Fruit fly (Drosophila melanogaster) whole organism: ENCODE measurements around the gene tal-AA.
A peak's percentile ranks its signal among the peaks of the same experiment; 100 is the strongest.

Source experiments
- CG8478 ChIP-seq: fragments of >200 bp; optimal IDR thresholded peaks from 2 replicates; lab custom pipeline; 2018; ENCODE audit warnings: inconsistent platforms
- Dll ChIP-seq: fragments of >200 bp; optimal IDR thresholded peaks from 2 replicates; lab custom pipeline; 2017
- EcR ChIP-seq, 2 experiments: fragments of >200 bp; optimal IDR thresholded peaks; 2 replicates each; lab custom pipeline; 2017; ENCODE audit warnings: missing biosample characterization in 2 of 2, missing genetic modification characterization in 2 of 2, missing genetic modification reagents in 2 of 2
- pan ChIP-seq: fragments of >200 bp; optimal IDR thresholded peaks from 2 replicates; lab custom pipeline; 2017
- psq ChIP-seq: fragments of >200 bp; optimal IDR thresholded peaks from 2 replicates; lab custom pipeline; 2017
- usp ChIP-seq: fragments of >200 bp; optimal IDR thresholded peaks from 2 replicates; lab custom pipeline; 2017; ENCODE audit warnings: missing biosample characterization, missing genetic modification characterization, mixed read lengths

tal-AA gene

dm6 chr3R:13807330-13807729, 5.6 kb upstream of the tal-AA start:
- TF ChIP-seq Dll (lab: Kevin White, UChicago) (no peak), usp (GFP tag; lab: Kevin White, UChicago) (no peak), pan (no peak), EcR (GFP tag; optimal IDR thresholded peaks at IDR 0.05; lab: Kevin White, UChicago) (peak; percentile 61 to 99)

- TF ChIP-seq CG8478 (lab: Kevin White, UChicago) (no peak), psq (lab: Kevin White, UChicago) (no peak), Dll (lab: Kevin White, UChicago) (no peak), pan (no peak), EcR (GFP tag; optimal IDR thresholded peaks at IDR 0.05; lab: Kevin White, UChicago) (no peak), usp (GFP tag; lab: Kevin White, UChicago) (no peak)
These were observed 5.0 kb upstream of the tal-AA start for dm6 chr3R:13807906-13808305.

- TF ChIP-seq EcR (GFP tag; optimal IDR thresholded peaks at IDR 0.05; lab: Kevin White, UChicago) (peak in 1 of 2 experiments; percentile 14), usp (GFP tag; lab: Kevin White, UChicago) (no peak), Dll (lab: Kevin White, UChicago) (no peak)
These were observed 3.6 kb upstream of the tal-AA start for dm6 chr3R:13809261-13809660.

- TF ChIP-seq psq (lab: Kevin White, UChicago) (no peak), Dll (lab: Kevin White, UChicago) (no peak), EcR (GFP tag; optimal IDR thresholded peaks at IDR 0.05; lab: Kevin White, UChicago) (no peak), CG8478 (lab: Kevin White, UChicago) (no peak), usp (GFP tag; lab: Kevin White, UChicago) (no peak), pan (no peak)
These were observed 2.6 kb upstream of the tal-AA start for dm6 chr3R:13810308-13810707.

dm6 chr3R:13811737-13812136, 1.2 kb upstream of the tal-AA start:
- TF ChIP-seq EcR (GFP tag; optimal IDR thresholded peaks at IDR 0.05; lab: Kevin White, UChicago) (no peak), pan (no peak), Dll (lab: Kevin White, UChicago) (no peak), psq (lab: Kevin White, UChicago) (no peak), usp (GFP tag; lab: Kevin White, UChicago) (no peak), CG8478 (lab: Kevin White, UChicago) (no peak)

dm6 chr3R:13815022-13815440, 2.1 kb downstream of the tal-AA start:
- no peak for TF ChIP-seq CG8478 (lab: Kevin White, UChicago)
- no peak for TF ChIP-seq psq (lab: Kevin White, UChicago)
- TF ChIP-seq usp (GFP tag; lab: Kevin White, UChicago): no peak
- no peak for TF ChIP-seq pan
- TF ChIP-seq Dll (lab: Kevin White, UChicago): peak; percentile 26
- TF ChIP-seq EcR (GFP tag; optimal IDR thresholded peaks at IDR 0.05; lab: Kevin White, UChicago): peak in 1 of 2 experiments; percentile 46

dm6 chr3R:13815566-13816374, 2.9 kb downstream of the tal-AA start:
- peak; percentile 50 for TF ChIP-seq pan
- TF ChIP-seq psq (lab: Kevin White, UChicago): no peak

dm6 chr3R:13816375-13816711, 3.4 kb downstream of the tal-AA start:
- TF ChIP-seq pan: no peak

- no peak for TF ChIP-seq pan
- no peak for TF ChIP-seq psq (lab: Kevin White, UChicago)
- no peak for TF ChIP-seq usp (GFP tag; lab: Kevin White, UChicago)
- TF ChIP-seq EcR (GFP tag; optimal IDR thresholded peaks at IDR 0.05; lab: Kevin White, UChicago): peak in 1 of 2 experiments; percentile 28
- no peak for TF ChIP-seq Dll (lab: Kevin White, UChicago)
These were observed 4.8 kb downstream of the tal-AA start for dm6 chr3R:13817480-13818305.

dm6 chr3R:13819037-13819436, 6.1 kb downstream of the tal-AA start:
- TF ChIP-seq psq (lab: Kevin White, UChicago) (no peak), EcR (GFP tag; optimal IDR thresholded peaks at IDR 0.05; lab: Kevin White, UChicago) (no peak), pan (no peak), CG8478 (lab: Kevin White, UChicago) (no peak), Dll (lab: Kevin White, UChicago) (no peak), usp (GFP tag; lab: Kevin White, UChicago) (no peak)

dm6 chr3R:13820483-13820882, 7.6 kb downstream of the tal-AA start:
- no peak for TF ChIP-seq psq (lab: Kevin White, UChicago)
- TF ChIP-seq EcR (GFP tag; optimal IDR thresholded peaks at IDR 0.05; lab: Kevin White, UChicago): peak in 1 of 2 experiments; percentile 10

dm6 chr3R:13822602-13823220, 9.8 kb downstream of the tal-AA start:
- no peak for TF ChIP-seq EcR (GFP tag; optimal IDR thresholded peaks at IDR 0.05; lab: Kevin White, UChicago)
